Worm (Caenorhabditis elegans) whole organism, young adult: Measurements from ENCODE around the gene isw-1.
A peak's percentile ranks its signal among the peaks of the same experiment; 100 is the strongest.

Source experiments
- B0261.1 ChIP-seq: sonication (generic microtip); optimal IDR thresholded peaks from 2 replicates; lab custom pipeline; 2016; ENCODE audit warnings: mild to moderate bottlenecking, missing genetic modification characterization, moderate library complexity, missing compliant biosample characterization
- C17E4.6 ChIP-seq: fragments of 200-800 bp; sonication (Bioruptor generic); IDR thresholded peaks from 2 replicates; pipeline ENCODE4 v1.3.6; 2022; ENCODE audit warnings: missing genetic modification reagents, missing genetic modification characterization, missing compliant biosample characterization
- D2030.7 ChIP-seq: fragments of 200-800 bp; sonication (Bioruptor generic); IDR thresholded peaks from 2 replicates; pipeline ENCODE4 v1.3.6; 2022; ENCODE audit warnings: missing genetic modification reagents, missing genetic modification characterization, missing compliant biosample characterization
- F23B12.7 ChIP-seq: sonication (generic microtip); optimal IDR thresholded peaks from 2 replicates; lab custom pipeline; 2017; ENCODE audit warnings: missing genetic modification characterization, mild to moderate bottlenecking, missing compliant biosample characterization, antibody characterized with exemption, moderate library complexity; ENCODE audit not compliant: insufficient read depth
- F52B5.7 ChIP-seq: sonication (generic microtip); optimal IDR thresholded peaks from 2 replicates; lab custom pipeline; 2016; ENCODE audit warnings: mild to moderate bottlenecking, missing genetic modification characterization, missing compliant biosample characterization
- F55B11.4 ChIP-seq: sonication (generic microtip); optimal IDR thresholded peaks from 2 replicates; lab custom pipeline; 2016; ENCODE audit warnings: missing compliant biosample characterization, missing genetic modification characterization, borderline replicate concordance; ENCODE audit not compliant: insufficient read depth
- F57A8.1 ChIP-seq: fragments of 200-800 bp; sonication (Bioruptor generic); optimal IDR thresholded peaks from 2 replicates; lab custom pipeline; 2018; ENCODE audit warnings: mild to moderate bottlenecking, missing genetic modification characterization, moderate library complexity, missing compliant biosample characterization
- K12H6.12 ChIP-seq: fragments of 200-800 bp; sonication (Bioruptor generic); optimal IDR thresholded peaks from 2 replicates; lab custom pipeline; 2018; ENCODE audit warnings: mild to moderate bottlenecking, missing genetic modification characterization, missing compliant biosample characterization
- T07F8.4 ChIP-seq: sonication (generic microtip); optimal IDR thresholded peaks from 2 replicates; lab custom pipeline; 2016; ENCODE audit warnings: mild to moderate bottlenecking, missing genetic modification characterization, moderate library complexity, missing compliant biosample characterization
- Y53F4B.3 ChIP-seq: fragments of 200-800 bp; sonication (Bioruptor generic); IDR thresholded peaks from 2 replicates; pipeline ENCODE4 v1.3.6; 2022; ENCODE audit warnings: missing genetic modification reagents, missing genetic modification characterization, missing compliant biosample characterization
- Y56A3A.18 ChIP-seq: fragments of 200-800 bp; sonication (Bioruptor generic); IDR thresholded peaks from 2 replicates; pipeline ENCODE4 v1.3.6; 2022; ENCODE audit warnings: missing genetic modification reagents, missing genetic modification characterization, missing compliant biosample characterization
- aptf-3 ChIP-seq: fragments of 200-800 bp; sonication (Bioruptor generic); IDR thresholded peaks from 2 replicates; pipeline ENCODE4 v1.3.6; 2022; ENCODE audit warnings: missing genetic modification characterization, missing compliant biosample characterization
- atf-7 ChIP-seq: sonication (generic microtip); optimal IDR thresholded peaks from 2 replicates; lab custom pipeline; 2017; ENCODE audit warnings: mild to moderate bottlenecking, missing genetic modification characterization, missing compliant biosample characterization
- athp-1 ChIP-seq: sonication (generic microtip); optimal IDR thresholded peaks from 2 replicates; lab custom pipeline; 2017; ENCODE audit warnings: mild to moderate bottlenecking, missing genetic modification characterization, missing compliant biosample characterization
- attf-5 ChIP-seq: fragments of 200-800 bp; sonication (Bioruptor generic); optimal IDR thresholded peaks from 2 replicates; lab custom pipeline; 2018; ENCODE audit warnings: mild to moderate bottlenecking, missing genetic modification characterization, missing compliant biosample characterization
- attf-6 ChIP-seq: fragments of 200-800 bp; sonication (Bioruptor generic); IDR thresholded peaks from 2 replicates; pipeline ENCODE4 v1.3.6; 2022; ENCODE audit warnings: missing genetic modification reagents, missing genetic modification characterization, missing compliant biosample characterization
- bed-1 ChIP-seq: fragments of 200-800 bp; sonication (Bioruptor generic); IDR thresholded peaks from 2 replicates; pipeline ENCODE4 v1.3.6; 2022; ENCODE audit warnings: missing genetic modification reagents, missing genetic modification characterization, missing compliant biosample characterization
- ccch-3 ChIP-seq: fragments of 200-800 bp; sonication (Bioruptor generic); optimal IDR thresholded peaks from 2 replicates; lab custom pipeline; 2018; ENCODE audit warnings: mild to moderate bottlenecking, missing genetic modification characterization, missing compliant biosample characterization
- ceh-100 ChIP-seq: fragments of 200-800 bp; sonication (Bioruptor generic); IDR thresholded peaks from 2 replicates; pipeline ENCODE4 v1.3.6; 2022; ENCODE audit warnings: missing genetic modification reagents, missing genetic modification characterization, missing compliant biosample characterization
- ceh-91 ChIP-seq: fragments of 200-800 bp; sonication (Bioruptor generic); IDR thresholded peaks from 2 replicates; pipeline ENCODE4 v1.3.6; 2022; ENCODE audit warnings: missing genetic modification reagents, missing genetic modification characterization, missing compliant biosample characterization
- die-1 ChIP-seq: sonication (generic microtip); optimal IDR thresholded peaks from 2 replicates; lab custom pipeline; 2016; ENCODE audit warnings: missing genotype, mild to moderate bottlenecking, missing genetic modification characterization, missing compliant biosample characterization
- dox-1 ChIP-seq: fragments of 200-800 bp; sonication (Bioruptor generic); IDR thresholded peaks from 2 replicates; pipeline ENCODE4 v1.3.6; 2022; ENCODE audit warnings: missing genetic modification reagents, missing genetic modification characterization, missing compliant biosample characterization
- egl-18 ChIP-seq: fragments of 200-800 bp; sonication (Bioruptor generic); IDR thresholded peaks from 2 replicates; pipeline ENCODE4 v1.3.6; 2022; ENCODE audit warnings: missing genetic modification reagents, missing genetic modification characterization, missing compliant biosample characterization
- ekl-4 ChIP-seq: fragments of 200-800 bp; sonication (Bioruptor generic); IDR thresholded peaks from 2 replicates; pipeline ENCODE4 v1.3.6; 2022; ENCODE audit warnings: missing genetic modification reagents, missing genetic modification characterization, missing compliant biosample characterization
- ets-4 ChIP-seq: fragments of 200-800 bp; sonication (Bioruptor generic); optimal IDR thresholded peaks from 2 replicates; lab custom pipeline; 2018; ENCODE audit warnings: mild to moderate bottlenecking, missing genetic modification characterization, missing compliant biosample characterization
- fkh-3 ChIP-seq: sonication (generic microtip); optimal IDR thresholded peaks from 2 replicates; lab custom pipeline; 2016; ENCODE audit warnings: mild to moderate bottlenecking, missing genetic modification characterization, missing compliant biosample characterization
- gei-17 ChIP-seq: fragments of 200-800 bp; sonication (Bioruptor generic); optimal IDR thresholded peaks from 2 replicates; lab custom pipeline; 2018; ENCODE audit warnings: mild to moderate bottlenecking, missing genetic modification characterization, missing compliant biosample characterization
- him-1 ChIP-seq: sonication (generic microtip); optimal IDR thresholded peaks from 2 replicates; lab custom pipeline; 2016; ENCODE audit warnings: missing genotype, missing genetic modification reagents, missing genetic modification characterization, missing compliant biosample characterization
- hlh-12 ChIP-seq: sonication (generic microtip); optimal IDR thresholded peaks from 2 replicates; lab custom pipeline; 2016; ENCODE audit warnings: missing genetic modification characterization, missing compliant biosample characterization
- hlh-26 ChIP-seq: fragments of 200-800 bp; sonication (Bioruptor generic); conservative IDR thresholded peaks from 2 replicates; pipeline ENCODE4 v1.3.6; 2022; ENCODE audit warnings: missing genetic modification reagents, missing genetic modification characterization, missing compliant biosample characterization
- hrde-1 ChIP-seq: sonication (generic microtip); optimal IDR thresholded peaks from 2 replicates; lab custom pipeline; 2016; ENCODE audit warnings: missing genetic modification characterization, mild to moderate bottlenecking, missing compliant biosample characterization, moderate library complexity, missing genotype, missing genetic modification reagents, borderline replicate concordance
- hsf-1 ChIP-seq: fragments of 200-800 bp; sonication (Bioruptor generic); IDR thresholded peaks from 2 replicates; pipeline ENCODE4 v1.3.6; 2022; ENCODE audit warnings: missing genetic modification reagents, missing genetic modification characterization, missing compliant biosample characterization
- lag-1 ChIP-seq: fragments of 200-800 bp; sonication (Bioruptor generic); IDR thresholded peaks from 2 replicates; pipeline ENCODE4 v1.3.6; 2022; ENCODE audit warnings: missing genetic modification reagents, missing genetic modification characterization, missing compliant biosample characterization
- let-607 ChIP-seq, 2 experiments: fragments of 200-800 bp in 1 of 2; sonication (Bioruptor generic) in 1 of 2; sonication (generic microtip) in 1 of 2; optimal IDR thresholded peaks; 2 replicates each; lab custom pipeline; 2016 to 2018; ENCODE audit warnings: mild to moderate bottlenecking in 2 of 2, missing compliant biosample characterization in 2 of 2, missing genetic modification characterization in 2 of 2, moderate library complexity in 2 of 2, missing genotype in 1 of 2
- lin-26 ChIP-seq: fragments of 200-800 bp; sonication (Bioruptor generic); IDR thresholded peaks from 2 replicates; pipeline ENCODE4 v1.3.6; 2022; ENCODE audit warnings: missing genetic modification reagents, missing genetic modification characterization, missing compliant biosample characterization
- madf-3 ChIP-seq: fragments of 200-800 bp; sonication (Bioruptor generic); IDR thresholded peaks from 2 replicates; pipeline ENCODE4 v1.3.6; 2022; ENCODE audit warnings: missing genetic modification reagents, missing genetic modification characterization, missing compliant biosample characterization
- mcd-1 ChIP-seq: fragments of 200-800 bp; sonication (Bioruptor generic); IDR thresholded peaks from 2 replicates; pipeline ENCODE4 v1.3.6; 2022; ENCODE audit warnings: missing genetic modification reagents, missing genetic modification characterization, missing compliant biosample characterization
- mxl-1 ChIP-seq: sonication (generic microtip); optimal IDR thresholded peaks from 2 replicates; lab custom pipeline; 2016; ENCODE audit warnings: missing genetic modification characterization, missing compliant biosample characterization
- nfyb-1 ChIP-seq: fragments of 200-800 bp; sonication (Bioruptor generic); IDR thresholded peaks from 2 replicates; pipeline ENCODE4 v1.3.6; 2022; ENCODE audit warnings: missing genetic modification reagents, missing genetic modification characterization, missing compliant biosample characterization
- nhr-179 ChIP-seq: sonication (generic microtip); optimal IDR thresholded peaks from 2 replicates; lab custom pipeline; 2016; ENCODE audit warnings: mild to moderate bottlenecking, missing genetic modification characterization, missing compliant biosample characterization
- nhr-80 ChIP-seq: sonication (generic microtip); optimal IDR thresholded peaks from 2 replicates; lab custom pipeline; 2016; ENCODE audit warnings: missing genetic modification characterization, missing compliant biosample characterization
- rpc-1 ChIP-seq, 2 experiments: fragments of 150-350 bp in 1 of 2; sonication (generic microtip) in 1 of 2; optimal IDR thresholded peaks; 2 replicates each; lab custom pipeline; 2014 to 2018; ENCODE audit warnings: missing biosample characterization in 1 of 2, missing genetic modification characterization in 1 of 2, missing genetic modification reagents in 1 of 2, missing genotype in 1 of 2
- snpc-1.3 ChIP-seq: sonication (generic microtip); optimal IDR thresholded peaks from 2 replicates; lab custom pipeline; 2017; ENCODE audit warnings: missing genetic modification characterization, mild to moderate bottlenecking, missing compliant biosample characterization, antibody characterized with exemption, moderate library complexity, missing genotype, missing genetic modification reagents; ENCODE audit not compliant: insufficient read depth
- ztf-26 ChIP-seq: sonication (generic microtip); optimal IDR thresholded peaks from 2 replicates; lab custom pipeline; 2017; ENCODE audit warnings: missing genetic modification characterization, missing compliant biosample characterization

Gene isw-1

ce11 chrIII:6713266-6713665 lies 3.4 kb upstream of the isw-1 start, which contains the start of gene F37A4.4:
TSS of gene F37A4.4 (plus strand) at chrIII:6713566.
- TF ChIP-seq atf-7, result no peak
- no peak for TF ChIP-seq egl-18
- no peak for TF ChIP-seq him-1 (tag; lab: Kevin White, UChicago)
- TF ChIP-seq mxl-1 (tag; lab: Kevin White, UChicago), result no peak
- TF ChIP-seq C17E4.6 (GFP tag; lab: Robert Waterston, UW), result no peak
- no peak for TF ChIP-seq ceh-100 (GFP tag; lab: Robert Waterston, UW)
- TF ChIP-seq hrde-1 (tag; lab: Kevin White, UChicago), result no peak
- no peak for TF ChIP-seq Y53F4B.3 (GFP tag; lab: Robert Waterston, UW)
- TF ChIP-seq athp-1, result no peak
- no peak for TF ChIP-seq nfyb-1
- TF ChIP-seq ceh-91, result no peak
- TF ChIP-seq ztf-26 (tag; lab: Kevin White, UChicago), result no peak
- no peak for TF ChIP-seq ekl-4
- no peak for TF ChIP-seq rpc-1 (optimal IDR thresholded peaks at IDR 0.05; lab: Kevin White, UChicago)
- no peak for TF ChIP-seq rpc-1 (tag; optimal IDR thresholded peaks at IDR 0.05; lab: Kevin White, UChicago)
- no peak for TF ChIP-seq K12H6.12 (tag; lab: Kevin White, UChicago)

ce11 chrIII:6711590-6711989 lies 1.7 kb upstream of the isw-1 start, which contains the start of gene F37A4.5:
TSS of gene F37A4.5 (plus strand) at chrIII:6711890.
- TF ChIP-seq F52B5.7 (tag; lab: Kevin White, UChicago) (no peak), ztf-26 (tag; lab: Kevin White, UChicago) (no peak), attf-5 (GFP tag; lab: Kevin White, UChicago) (no peak), ets-4 (GFP tag; lab: Kevin White, UChicago) (no peak), mxl-1 (tag; lab: Kevin White, UChicago) (no peak), F55B11.4 (tag; lab: Kevin White, UChicago) (no peak), attf-6 (GFP tag; lab: Robert Waterston, UW) (no peak), lin-26 (no peak), hsf-1 (GFP tag; lab: Robert Waterston, UW) (no peak), B0261.1 (no peak), bed-1 (no peak)
- TF ChIP-seq, all 124 proteins: peak for 0

ce11 chrIII:6705515-6705914 lies 4.4 kb downstream of the isw-1 start, which contains the start of gene F37A4.6:
TSS of gene F37A4.6 (plus strand) at chrIII:6705815.
- no peak for TF ChIP-seq F23B12.7 (tag; lab: Kevin White, UChicago)

ce11 chrIII:6695189-6695588 lies 14.7 kb downstream of the isw-1 start:
- TF ChIP-seq nhr-80 (tag; lab: Kevin White, UChicago) (no peak), mcd-1 (GFP tag; lab: Robert Waterston, UW) (no peak), T07F8.4 (no peak), dox-1 (no peak), ccch-3 (GFP tag; lab: Kevin White, UChicago) (no peak), die-1 (tag; lab: Kevin White, UChicago) (no peak), madf-3 (GFP tag; lab: Robert Waterston, UW) (peak; percentile 37; the same call in 1 of the 2 replicates), snpc-1.3 (no peak), ets-4 (GFP tag; lab: Kevin White, UChicago) (no peak), F57A8.1 (GFP tag; lab: Kevin White, UChicago) (no peak), hlh-26 (GFP tag; lab: Robert Waterston, UW) (no peak), fkh-3 (no peak), him-1 (tag; lab: Kevin White, UChicago) (no peak), nhr-179 (tag; lab: Kevin White, UChicago) (no peak), bed-1 (no peak), D2030.7 (GFP tag; lab: Robert Waterston, UW) (no peak), gei-17 (GFP tag; lab: Kevin White, UChicago) (no peak), lag-1 (GFP tag; lab: Robert Waterston, UW) (no peak), Y56A3A.18 (GFP tag; lab: Robert Waterston, UW) (no peak), aptf-3 (GFP tag; lab: Robert Waterston, UW) (no peak), atf-7 (peak; percentile 6), let-607 (tag; optimal IDR thresholded peaks at IDR 0.05; lab: Kevin White, UChicago) (no peak), hlh-12 (tag; lab: Kevin White, UChicago) (no peak)
